Fruit fly (Drosophila melanogaster): ENCODE data around the gene Strump.

The Strump gene

dm6 chr3L:16113607-16114337 is 8.0 kb upstream of the Strump start (continued):
- TF ChIP-seq sima (GFP tag; optimal IDR thresholded peaks at IDR 0.05): peak; percentile 5
- TF ChIP-seq lilli (GFP tag; optimal IDR thresholded peaks at IDR 0.05): peak; percentile 94
- TF ChIP-seq org-1 (GFP tag; optimal IDR thresholded peaks at IDR 0.05): peak; percentile 76
- TF ChIP-seq CG12299 (tag; optimal IDR thresholded peaks at IDR 0.05): no peak
- TF ChIP-seq tgo (GFP tag; IDR thresholded peaks at IDR 0.05): peak; percentile 78
- peak; percentile 89 for TF ChIP-seq sob (GFP tag; IDR thresholded peaks at IDR 0.05)
- peak; percentile 75; the same call in 1 of the 2 replicates for TF ChIP-seq ranshi (GFP tag; IDR thresholded peaks at IDR 0.05)
- TF ChIP-seq CG16863 (GFP tag; optimal IDR thresholded peaks at IDR 0.05): peak; percentile 81
- no peak for TF ChIP-seq jing (GFP tag; optimal IDR thresholded peaks at IDR 0.05)
- TF ChIP-seq CG4730 (GFP tag; IDR thresholded peaks at IDR 0.05): peak; percentile 52; the same call in 1 of the 2 replicates
- TF ChIP-seq NFAT (GFP tag; IDR thresholded peaks at IDR 0.05): peak; percentile 69
- TF ChIP-seq Max (GFP tag; optimal IDR thresholded peaks at IDR 0.05): peak; percentile 88
- TF ChIP-seq lola (GFP tag; optimal IDR thresholded peaks at IDR 0.05): peak in 1 of 3 experiments; percentile 66
- TF ChIP-seq Fer3 (tag; optimal IDR thresholded peaks at IDR 0.05): no peak
- TF ChIP-seq eve (GFP tag; optimal IDR thresholded peaks at IDR 0.05): no peak
- peak; percentile 51 for TF ChIP-seq run (tag; optimal IDR thresholded peaks at IDR 0.05)
- TF ChIP-seq CG4282 (GFP tag; optimal IDR thresholded peaks at IDR 0.05): peak; percentile 75
- TF ChIP-seq CG7556 (GFP tag; optimal IDR thresholded peaks at IDR 0.05): peak; percentile 86
- TF ChIP-seq Six4 (GFP tag; optimal IDR thresholded peaks at IDR 0.05): peak; percentile 76
- no peak for TF ChIP-seq abd-A (tag; optimal IDR thresholded peaks at IDR 0.05)
- TF ChIP-seq Elba2 (GFP tag; optimal IDR thresholded peaks at IDR 0.05): no peak
- TF ChIP-seq twi (tag; optimal IDR thresholded peaks at IDR 0.05): no peak
- TF ChIP-seq CG9876 (GFP tag; optimal IDR thresholded peaks at IDR 0.05): peak; percentile 50
- TF ChIP-seq CG9437 (GFP tag; optimal IDR thresholded peaks at IDR 0.05): peak; percentile 63
- TF ChIP-seq zfh1 (GFP tag; IDR thresholded peaks at IDR 0.05): peak; percentile 83
- peak; percentile 85 for TF ChIP-seq CG33213 (GFP tag; optimal IDR thresholded peaks at IDR 0.05)
- TF ChIP-seq CG18262 (tag; optimal IDR thresholded peaks at IDR 0.05): peak; percentile 83
- TF ChIP-seq ab (GFP tag; optimal IDR thresholded peaks at IDR 0.05): peak; percentile 51
- TF ChIP-seq HLH4C (GFP tag; IDR thresholded peaks at IDR 0.05; ENCODE audit: partially characterized antibody): peak; percentile 65
- TF ChIP-seq chif (GFP tag; optimal IDR thresholded peaks at IDR 0.05): peak; percentile 75 to 77
- TF ChIP-seq nmo (GFP tag; optimal IDR thresholded peaks at IDR 0.05): peak; percentile 82
- TF ChIP-seq Drgx (GFP tag; IDR thresholded peaks at IDR 0.05): peak; percentile 91
- TF ChIP-seq CG2712 (tag; optimal IDR thresholded peaks at IDR 0.05): peak; percentile 84
- TF ChIP-seq ttk (GFP tag; IDR thresholded peaks at IDR 0.05): peak; percentile 63
- peak; percentile 21 for TF ChIP-seq CG7928 (GFP tag; optimal IDR thresholded peaks at IDR 0.05)
- TF ChIP-seq Oli (tag; optimal IDR thresholded peaks at IDR 0.05): peak; percentile 65
- TF ChIP-seq CTCF (GFP tag; optimal IDR thresholded peaks at IDR 0.05): no peak
- TF ChIP-seq CG18599 (GFP tag; optimal IDR thresholded peaks at IDR 0.05): no peak
- peak; percentile 77 for TF ChIP-seq CG10654 (GFP tag; optimal IDR thresholded peaks at IDR 0.05)
- peak; percentile 72 for TF ChIP-seq fd3F (GFP tag; optimal IDR thresholded peaks at IDR 0.05)
- peak; percentile 89 for TF ChIP-seq Side (GFP tag; optimal IDR thresholded peaks at IDR 0.05)
- TF ChIP-seq ci (GFP tag; IDR thresholded peaks at IDR 0.05): peak; percentile 87
- peak; percentile 58 for TF ChIP-seq repo (GFP tag; optimal IDR thresholded peaks at IDR 0.05)
- peak; percentile 58 for TF ChIP-seq pfk (GFP tag; optimal IDR thresholded peaks at IDR 0.05)
- 0 out of 2 replicates have a peak, but pooled peaks have one; percentile 23 for TF ChIP-seq gsb (GFP tag; IDR thresholded peaks at IDR 0.05)
- TF ChIP-seq Dll (GFP tag; IDR thresholded peaks at IDR 0.05; ENCODE audit: partially characterized antibody): peak; percentile 72
- TF ChIP-seq Xrp1 (GFP tag; IDR thresholded peaks at IDR 0.05): peak; percentile 84
- TF ChIP-seq Hey (tag; optimal IDR thresholded peaks at IDR 0.05): no peak
- peak; percentile 80 for TF ChIP-seq CG14014 (GFP tag; IDR thresholded peaks at IDR 0.05)
- no peak for TF ChIP-seq CG6654 (GFP tag; optimal IDR thresholded peaks at IDR 0.05)
